Fruit fly (Drosophila melanogaster) whole organism, embryonic: ENCODE results near the gene RpS28a.

Experiments
- ATbp ChIP-seq: fragments of 200-800 bp; sonication (Bioruptor generic); optimal IDR thresholded peaks from 2 replicates; lab custom pipeline; 2017; ENCODE audit warnings: missing biosample characterization, mild to moderate bottlenecking, missing genetic modification characterization, missing genetic modification reagents
- Atf3 ChIP-seq: fragments of 200-800 bp; sonication (Bioruptor generic); optimal IDR thresholded peaks from 3 replicates; lab custom pipeline; 2016; ENCODE audit warnings: missing biosample characterization, missing genetic modification characterization
- Awh ChIP-seq: fragments of 200-800 bp; sonication (Bioruptor generic); IDR thresholded peaks from 2 replicates; pipeline ENCODE4, ENCODE4 v1.3.6; 2022; ENCODE audit warnings: missing biosample characterization, missing genetic modification characterization
- CG1024 ChIP-seq: fragments of 200-800 bp; sonication (Bioruptor generic); IDR thresholded peaks from 2 replicates; pipeline ENCODE4 v1.3.6; 2022; ENCODE audit warnings: missing biosample characterization, missing genetic modification characterization
- CG10267 ChIP-seq: fragments of 200-800 bp; sonication (Bioruptor generic); optimal IDR thresholded peaks from 2 replicates; lab custom pipeline; 2018; ENCODE audit warnings: missing biosample characterization, mild to moderate bottlenecking, missing genetic modification characterization, moderate library complexity
- CG10959 ChIP-seq: fragments of 200-800 bp; sonication (Bioruptor generic); IDR thresholded peaks from 2 replicates; pipeline ENCODE4 v1.3.6; 2022; ENCODE audit warnings: missing biosample characterization, missing genetic modification characterization
- CG12391 ChIP-seq: fragments of 200-800 bp; sonication (Bioruptor generic); optimal IDR thresholded peaks from 3 replicates; lab custom pipeline; 2018; ENCODE audit warnings: missing biosample characterization, mild to moderate bottlenecking, missing genetic modification characterization, moderate library complexity
- CG12659 ChIP-seq: fragments of 200-800 bp; sonication (Bioruptor generic); optimal IDR thresholded peaks from 3 replicates; lab custom pipeline; 2017; ENCODE audit warnings: mild to moderate bottlenecking, missing biosample characterization, missing genetic modification reagents, missing genetic modification characterization
- CG13775 ChIP-seq: fragments of 200-800 bp; sonication (Bioruptor generic); optimal IDR thresholded peaks from 3 replicates; lab custom pipeline; 2017; ENCODE audit warnings: missing biosample characterization, mild to moderate bottlenecking, missing genetic modification characterization
- CG15601 ChIP-seq: fragments of 200-800 bp; sonication (Bioruptor generic); optimal IDR thresholded peaks from 3 replicates; lab custom pipeline; 2019; ENCODE audit warnings: missing biosample characterization, mild to moderate bottlenecking, missing genetic modification characterization, moderate library complexity
- CG16863 ChIP-seq: fragments of 200-800 bp; sonication (Bioruptor generic); optimal IDR thresholded peaks from 3 replicates; lab custom pipeline; 2016; ENCODE audit warnings: missing biosample characterization, missing genetic modification characterization
- CG18262 ChIP-seq: fragments of 200-800 bp; optimal IDR thresholded peaks from 3 replicates; lab custom pipeline; 2019; ENCODE audit warnings: missing biosample characterization, mild to moderate bottlenecking, missing genetic modification characterization, moderate library complexity
- CG32767 ChIP-seq: fragments of 200-800 bp; sonication (Bioruptor generic); IDR thresholded peaks from 2 replicates; pipeline ENCODE4 v1.3.6; 2022; ENCODE audit warnings: missing biosample characterization, missing genetic modification characterization
- CG34224 ChIP-seq: fragments of 200-800 bp; sonication (Bioruptor generic); IDR thresholded peaks from 3 replicates; pipeline ENCODE4 v1.3.6; 2022; ENCODE audit warnings: missing biosample characterization, missing genetic modification characterization; ENCODE audit not compliant: partially characterized antibody
- CG34376 ChIP-seq: fragments of 200-800 bp; sonication (Bioruptor generic); optimal IDR thresholded peaks from 2 replicates; lab custom pipeline; 2018; ENCODE audit warnings: missing biosample characterization, mild to moderate bottlenecking, missing genetic modification characterization
- CG42726 ChIP-seq: fragments of 200-800 bp; sonication (Bioruptor generic); IDR thresholded peaks from 2 replicates; pipeline ENCODE4 v1.3.6; 2022; ENCODE audit warnings: missing biosample characterization, missing genetic modification characterization; ENCODE audit not compliant: partially characterized antibody
- CG6791 ChIP-seq: fragments of 200-800 bp; sonication (Bioruptor generic); IDR thresholded peaks from 3 replicates; pipeline ENCODE4 v1.3.6; 2022; ENCODE audit warnings: missing biosample characterization, missing genetic modification characterization; ENCODE audit not compliant: partially characterized antibody
- CG7357 ChIP-seq: fragments of 200-800 bp; sonication (Bioruptor generic); IDR thresholded peaks from 3 replicates; pipeline ENCODE4 v1.3.6; 2022; ENCODE audit warnings: missing biosample characterization, missing genetic modification characterization
- CG7786 ChIP-seq: fragments of 200-800 bp; sonication (Bioruptor generic); optimal IDR thresholded peaks from 2 replicates; lab custom pipeline; 2016; ENCODE audit warnings: missing biosample characterization, missing genetic modification characterization
- D19A ChIP-seq: fragments of 200-800 bp; optimal IDR thresholded peaks from 3 replicates; lab custom pipeline; 2019; ENCODE audit warnings: missing biosample characterization, mild to moderate bottlenecking, missing genetic modification characterization, moderate library complexity
- Dip3 ChIP-seq: fragments of 200-800 bp; sonication (Bioruptor generic); optimal IDR thresholded peaks from 3 replicates; lab custom pipeline; 2016; ENCODE audit warnings: missing biosample characterization, missing genetic modification characterization
- Eip74EF ChIP-seq, 2 experiments: fragments of 200-800 bp in 1 of 2; fragments of >200 bp in 1 of 2; sonication (Bioruptor generic) in 1 of 2; optimal IDR thresholded peaks; 2 replicates each; lab custom pipeline; 2017 to 2019; ENCODE audit warnings: missing biosample characterization in 2 of 2, missing genetic modification characterization in 2 of 2, mild to moderate bottlenecking in 1 of 2, moderate library complexity in 1 of 2
- Ets65A ChIP-seq: fragments of 200-800 bp; sonication (Bioruptor generic); peaks from one replicate; lab custom pipeline; 2016; ENCODE audit warnings: missing biosample characterization, missing genetic modification characterization
- H2.0 ChIP-seq: fragments of 200-800 bp; sonication (Bioruptor generic); IDR thresholded peaks from 2 replicates; pipeline ENCODE4 v1.3.6; 2022; ENCODE audit warnings: missing biosample characterization, missing genetic modification characterization
- Hr51 ChIP-seq, 2 experiments: fragments of 200-800 bp; sonication (Bioruptor generic); optimal IDR thresholded peaks; 2 replicates in 1 of 2; 3 replicates in 1 of 2; lab custom pipeline; 2016 to 2018; ENCODE audit warnings: missing biosample characterization in 2 of 2, missing genetic modification characterization in 2 of 2, mild to moderate bottlenecking in 1 of 2, moderate library complexity in 1 of 2
- Med ChIP-seq: fragments of 200-800 bp; sonication (Bioruptor generic); peaks from one replicate; lab custom pipeline; 2016; ENCODE audit warnings: missing biosample characterization, missing genetic modification characterization, mild to moderate bottlenecking, inconsistent platforms, moderate library complexity
- NC2α ChIP-seq: fragments of 200-800 bp; sonication (Bioruptor generic); optimal IDR thresholded peaks from 2 replicates; lab custom pipeline; 2016; ENCODE audit warnings: missing biosample characterization, missing genetic modification characterization
- Ravus ChIP-seq: fragments of 200-800 bp; sonication (Bioruptor generic); IDR thresholded peaks from 2 replicates; pipeline ENCODE4 v1.3.6; 2022; ENCODE audit warnings: missing biosample characterization, missing genetic modification characterization
- Sox100B ChIP-seq: fragments of 200-800 bp; sonication (Bioruptor generic); optimal IDR thresholded peaks from 3 replicates; lab custom pipeline; 2018; ENCODE audit warnings: missing biosample characterization, mild to moderate bottlenecking, missing genetic modification characterization
- Xrp1 ChIP-seq: fragments of 200-800 bp; sonication (Bioruptor generic); IDR thresholded peaks from 2 replicates; pipeline ENCODE4 v1.3.6; 2022; ENCODE audit warnings: missing biosample characterization, missing genetic modification characterization
- bsh ChIP-seq, 2 experiments: fragments of 200-800 bp; sonication (Bioruptor generic); optimal IDR thresholded peaks; 2 replicates each; lab custom pipeline; 2017 to 2018; ENCODE audit warnings: mild to moderate bottlenecking in 2 of 2, missing biosample characterization in 2 of 2, missing genetic modification characterization in 2 of 2, moderate library complexity in 1 of 2
- corto ChIP-seq: fragments of 200-800 bp; sonication (Bioruptor generic); optimal IDR thresholded peaks from 2 replicates; lab custom pipeline; 2016; ENCODE audit warnings: missing biosample characterization, mild to moderate bottlenecking, missing genetic modification characterization, moderate library complexity
- da ChIP-seq: fragments of 200-800 bp; sonication (Bioruptor generic); optimal IDR thresholded peaks from 2 replicates; lab custom pipeline; 2016; ENCODE audit warnings: missing biosample characterization, missing genetic modification characterization
- dan ChIP-seq: fragments of 200-800 bp; sonication (Bioruptor generic); IDR thresholded peaks from 2 replicates; pipeline ENCODE4 v1.3.6; 2022; ENCODE audit warnings: missing biosample characterization, missing genetic modification characterization
- danr ChIP-seq: fragments of 200-800 bp; sonication (Bioruptor generic); IDR thresholded peaks from 2 replicates; pipeline ENCODE4 v1.3.6; 2022; ENCODE audit warnings: missing biosample characterization, missing genetic modification characterization
- eyg ChIP-seq: fragments of 200-800 bp; sonication (Bioruptor generic); optimal IDR thresholded peaks from 3 replicates; lab custom pipeline; 2016; ENCODE audit warnings: missing biosample characterization, missing genetic modification characterization
- fd102C ChIP-seq: fragments of 200-800 bp; sonication (Bioruptor generic); optimal IDR thresholded peaks from 2 replicates; lab custom pipeline; 2018; ENCODE audit warnings: missing biosample characterization, mild to moderate bottlenecking, missing genetic modification characterization, moderate library complexity
- hkb ChIP-seq, 2 experiments: fragments of 200-800 bp in 1 of 2; fragments of >200 bp in 1 of 2; sonication (Bioruptor generic) in 1 of 2; IDR thresholded peaks in 1 of 2; optimal IDR thresholded peaks in 1 of 2; 2 replicates each; pipeline versions ENCODE4 v1.3.6 to Lab custom; 2017 to 2022; ENCODE audit warnings: missing biosample characterization in 1 of 2, missing genetic modification characterization in 1 of 2
- jigr1 ChIP-seq: fragments of 200-800 bp; sonication (Bioruptor generic); IDR thresholded peaks from 3 replicates; pipeline ENCODE4 v1.3.6; 2022; ENCODE audit warnings: missing biosample characterization, missing genetic modification characterization
- nom ChIP-seq: fragments of 200-800 bp; sonication (Bioruptor generic); optimal IDR thresholded peaks from 2 replicates; lab custom pipeline; 2017; ENCODE audit warnings: missing biosample characterization, missing genetic modification characterization, mild to moderate bottlenecking, moderate library complexity, missing genetic modification reagents
- prd ChIP-seq, 3 experiments: fragments of >200 bp in 2 of 3; fragments of 200-800 bp in 1 of 3; sonication (Bioruptor generic) in 1 of 3; optimal IDR thresholded peaks in 2 of 3; IDR thresholded peaks in 1 of 3; 2 replicates in 2 of 3; 3 replicates in 1 of 3; pipeline versions ENCODE4 v1.3.6 to Lab custom; 2017 to 2022; ENCODE audit warnings: missing biosample characterization in 1 of 3, missing genetic modification characterization in 1 of 3
- ranshi ChIP-seq: fragments of 200-800 bp; sonication (Bioruptor generic); IDR thresholded peaks from 2 replicates; pipeline ENCODE4 v1.3.6; 2022; ENCODE audit warnings: missing biosample characterization, missing genetic modification characterization
- rib ChIP-seq: fragments of 200-800 bp; sonication (Bioruptor generic); IDR thresholded peaks from 2 replicates; pipeline ENCODE4 v1.3.6; 2022; ENCODE audit warnings: missing biosample characterization, missing genetic modification characterization
- row ChIP-seq: fragments of 200-800 bp; sonication (Bioruptor generic); IDR thresholded peaks from 3 replicates; pipeline ENCODE4 v1.3.6; 2022; ENCODE audit warnings: missing biosample characterization, missing genetic modification characterization
- sens ChIP-seq: fragments of 200-800 bp; sonication (Bioruptor generic); peaks from one replicate; lab custom pipeline; 2016; ENCODE audit warnings: missing biosample characterization, missing genetic modification characterization
- slbo ChIP-seq: fragments of 200-800 bp; sonication (Bioruptor generic); IDR thresholded peaks from 2 replicates; pipeline ENCODE4 v1.3.6; 2022; ENCODE audit warnings: missing biosample characterization, missing genetic modification characterization
- stc ChIP-seq: fragments of 200-800 bp; sonication (Bioruptor generic); IDR thresholded peaks from 2 replicates; pipeline ENCODE4 v1.3.6; 2022; ENCODE audit warnings: missing biosample characterization, missing genetic modification characterization
- tup ChIP-seq: fragments of 200-800 bp; sonication (Bioruptor generic); optimal IDR thresholded peaks from 2 replicates; lab custom pipeline; 2016; ENCODE audit warnings: missing biosample characterization, mild to moderate bottlenecking, missing genetic modification characterization, moderate library complexity
- tx ChIP-seq: fragments of 200-800 bp; sonication (Bioruptor generic); optimal IDR thresholded peaks from 2 replicates; lab custom pipeline; 2016; ENCODE audit warnings: missing biosample characterization, missing genetic modification characterization

RpS28a gene

dm6 chr3R:30022452-30023028, at the start of gene RpS28a, which contains the start of gene Axn (continued):
- TF ChIP-seq dan (GFP tag; lab: Robert Waterston, UW) (no peak), jigr1 (GFP tag; lab: Robert Waterston, UW) (no peak), CG42726 (GFP tag; lab: Robert Waterston, UW) (peak; percentile 59), CG18262 (no peak), CG32767 (no peak), CG34224 (GFP tag; lab: Robert Waterston, UW) (0 out of 3 replicates have a peak, but pooled peaks have one; percentile 10), tup (GFP tag; lab: Kevin White, UChicago) (no peak), CG12659 (GFP tag; lab: Kevin White, UChicago) (peak; percentile 44), fd102C (GFP tag; lab: Kevin White, UChicago) (no peak), Hr51 (GFP tag; optimal IDR thresholded peaks at IDR 0.05; lab: Kevin White, UChicago) (no peak), CG13775 (GFP tag; lab: Kevin White, UChicago) (no peak), NC2α (GFP tag; lab: Kevin White, UChicago) (no peak), stc (no peak), CG16863 (GFP tag; lab: Kevin White, UChicago) (no peak), Atf3 (GFP tag; lab: Kevin White, UChicago) (peak; percentile 18), CG6791 (peak; percentile 4; the same call in 1 of the 3 replicates), CG7357 (GFP tag; lab: Robert Waterston, UW) (no peak), D19A (tag; lab: Kevin White, UChicago) (no peak), nom (no peak), CG15601 (tag; lab: Kevin White, UChicago) (peak; percentile 81), eyg (no peak), Ravus (no peak), Dip3 (no peak), Sox100B (GFP tag; lab: Kevin White, UChicago) (no peak), rib (GFP tag; lab: Robert Waterston, UW) (no peak), ATbp (GFP tag; lab: Kevin White, UChicago) (no peak), H2.0 (GFP tag; lab: Robert Waterston, UW) (no peak; the same call in 1 of the 2 replicates)

- TF ChIP-seq CG1024 (GFP tag; lab: Robert Waterston, UW) (no peak), ranshi (GFP tag; lab: Robert Waterston, UW) (0 out of 2 replicates have a peak, but pooled peaks have one; percentile 18), row (GFP tag; lab: Robert Waterston, UW) (0 out of 3 replicates have a peak, but pooled peaks have one; percentile 7), CG10267 (tag; lab: Kevin White, UChicago) (no peak), CG7786 (GFP tag; lab: Kevin White, UChicago) (no peak), CG34376 (GFP tag; lab: Kevin White, UChicago) (no peak), corto (GFP tag; lab: Kevin White, UChicago) (no peak), Ets65A (peak; percentile 86), slbo (GFP tag; lab: Robert Waterston, UW) (peak; percentile 22; the same call in 1 of the 2 replicates), da (no peak), hkb (optimal IDR thresholded peaks at IDR 0.05; lab: Kevin White, UChicago) (no peak), hkb (GFP tag; IDR thresholded peaks at IDR 0.05; lab: Robert Waterston, UW) (0 out of 2 replicates have a peak, but pooled peaks have one; percentile 34), CG12391 (tag; lab: Kevin White, UChicago) (no peak), CG10959 (0 out of 2 replicates have a peak, but pooled peaks have one; percentile 6), danr (0 out of 2 replicates have a peak, but pooled peaks have one; percentile 23), tx (no peak), bsh (GFP tag; optimal IDR thresholded peaks at IDR 0.05; lab: Kevin White, UChicago) (peak in 1 of 2 experiments; percentile 25), Ravus (no peak), sens (GFP tag; lab: Kevin White, UChicago) (peak; percentile 59), Eip74EF (GFP tag; optimal IDR thresholded peaks at IDR 0.05; lab: Kevin White, UChicago) (no peak), Xrp1 (GFP tag; lab: Robert Waterston, UW) (0 out of 2 replicates have a peak, but pooled peaks have one; percentile 18), Awh (0 out of 2 replicates have a peak, but pooled peaks have one; percentile 16), prd (optimal IDR thresholded peaks at IDR 0.05; lab: Kevin White, UChicago) (no peak), prd (GFP tag; IDR thresholded peaks at IDR 0.05; lab: Robert Waterston, UW) (peak; percentile 24; the same call in 1 of the 3 replicates), Med (GFP tag; lab: Kevin White, UChicago) (peak; percentile 25)
These were observed 49.4 kb upstream of the RpS28a start for dm6 chr3R:30071827-30072226.
